Worm (Caenorhabditis elegans) whole organism, L1 larva: ENCODE measurements around the gene nrsn-1.

Source experiments
- C16A3.4 ChIP-seq: fragments of 150-350 bp; optimal IDR thresholded peaks from 2 replicates; lab custom pipeline; 2014; ENCODE audit warnings: missing biosample characterization, missing genetic modification characterization
- Y116A8C.19 ChIP-seq: sonication (generic microtip); optimal IDR thresholded peaks from 2 replicates; lab custom pipeline; 2016; ENCODE audit warnings: missing compliant biosample characterization, missing genetic modification characterization, borderline replicate concordance
- aly-2 ChIP-seq: fragments of 150-350 bp; optimal IDR thresholded peaks from 2 replicates; lab custom pipeline; 2014; ENCODE audit warnings: missing biosample characterization, missing genetic modification characterization
- ama-1 ChIP-seq: fragments of 150-350 bp; optimal IDR thresholded peaks from 2 replicates; lab custom pipeline; 2014
- blmp-1 ChIP-seq: fragments of 150-350 bp; optimal IDR thresholded peaks from 2 replicates; lab custom pipeline; 2014; ENCODE audit warnings: missing biosample characterization, missing genetic modification characterization
- ceh-63 ChIP-seq: fragments of 200-800 bp; sonication (Bioruptor generic); optimal IDR thresholded peaks from 2 replicates; lab custom pipeline; 2018; ENCODE audit warnings: mild to moderate bottlenecking, missing genetic modification characterization, missing compliant biosample characterization
- ceh-8 ChIP-seq: fragments of 200-800 bp; sonication (Bioruptor generic); optimal IDR thresholded peaks from 2 replicates; lab custom pipeline; 2018; ENCODE audit warnings: mild to moderate bottlenecking, missing genetic modification characterization, moderate library complexity, missing compliant biosample characterization
- ceh-82 ChIP-seq, 3 experiments: fragments of 150-350 bp in 1 of 3; sonication (generic microtip) in 2 of 3; optimal IDR thresholded peaks; 2 replicates each; lab custom pipeline; 2014 to 2017; ENCODE audit warnings: missing biosample characterization in 3 of 3, missing genetic modification characterization in 3 of 3
- ceh-90 ChIP-seq: sonication (generic microtip); optimal IDR thresholded peaks from 2 replicates; lab custom pipeline; 2016; ENCODE audit warnings: missing genetic modification characterization, missing compliant biosample characterization
- ces-1 ChIP-seq: fragments of 150-350 bp; optimal IDR thresholded peaks from 2 replicates; lab custom pipeline; 2014; ENCODE audit warnings: missing biosample characterization, missing genetic modification reagents, missing genetic modification characterization
- dpl-1 ChIP-seq, 3 experiments: fragments of 150-350 bp in 2 of 3; sonication (generic microtip) in 1 of 3; optimal IDR thresholded peaks; 2 replicates each; lab custom pipeline; 2014 to 2017; ENCODE audit warnings: missing biosample characterization in 3 of 3, missing genetic modification characterization in 3 of 3, missing genetic modification reagents in 3 of 3
- dsc-1 ChIP-seq: sonication (generic microtip); optimal IDR thresholded peaks from 2 replicates; lab custom pipeline; 2016; ENCODE audit warnings: mild to moderate bottlenecking, missing genetic modification characterization, missing compliant biosample characterization
- efl-1 ChIP-seq, 4 experiments: fragments of 150-350 bp; optimal IDR thresholded peaks in 3 of 4; peaks in 1 of 4; 1 replicate in 1 of 4; 2 replicates in 3 of 4; lab custom pipeline; 2014; ENCODE audit warnings: missing biosample characterization in 2 of 4, missing genetic modification characterization in 2 of 4, missing genetic modification reagents in 2 of 4
- egl-27 ChIP-seq, 2 experiments: fragments of 150-350 bp in 1 of 2; sonication (generic microtip); optimal IDR thresholded peaks; 3 replicates each; lab custom pipeline; 2017 to 2018; ENCODE audit warnings: missing biosample characterization in 2 of 2, missing genetic modification characterization in 2 of 2, missing genetic modification reagents in 2 of 2
- elt-2 ChIP-seq: sonication (generic microtip); optimal IDR thresholded peaks from 2 replicates; lab custom pipeline; 2016; ENCODE audit warnings: missing genetic modification characterization, mild to moderate bottlenecking, inconsistent platforms, missing compliant biosample characterization, missing genetic modification reagents
- elt-3 ChIP-seq, 6 experiments: fragments of 150-350 bp in 1 of 6; sonication (generic microtip); optimal IDR thresholded peaks; 2 replicates each; lab custom pipeline; 2017 to 2018; ENCODE audit warnings: missing biosample characterization in 6 of 6, missing genetic modification characterization in 6 of 6, inconsistent platforms in 1 of 6
- ets-5 ChIP-seq: fragments of 200-800 bp; sonication (Bioruptor generic); IDR thresholded peaks from 2 replicates; pipeline ENCODE4 v1.3.6; 2022; ENCODE audit warnings: missing genetic modification characterization, missing compliant biosample characterization
- fkh-4 ChIP-seq: sonication (generic microtip); optimal IDR thresholded peaks from 2 replicates; lab custom pipeline; 2016; ENCODE audit warnings: missing compliant biosample characterization, missing genetic modification characterization, borderline replicate concordance
- hlh-17 ChIP-seq: fragments of 200-800 bp; sonication (Bioruptor generic); optimal IDR thresholded peaks from 2 replicates; lab custom pipeline; 2018; ENCODE audit warnings: missing genetic modification characterization, mild to moderate bottlenecking, missing compliant biosample characterization, moderate library complexity, borderline replicate concordance
- irx-1 ChIP-seq: sonication (generic microtip); optimal IDR thresholded peaks from 2 replicates; lab custom pipeline; 2016; ENCODE audit warnings: missing genetic modification characterization, missing compliant biosample characterization
- lin-14 ChIP-seq: fragments of 200-800 bp; sonication (Bioruptor generic); optimal IDR thresholded peaks from 2 replicates; lab custom pipeline; 2018; ENCODE audit warnings: mild to moderate bottlenecking, missing genetic modification characterization, moderate library complexity, missing compliant biosample characterization
- lin-35 ChIP-seq, 2 experiments: fragments of 150-350 bp; optimal IDR thresholded peaks; 2 replicates each; lab custom pipeline; 2014; ENCODE audit warnings: missing biosample characterization in 2 of 2, missing genetic modification characterization in 2 of 2, missing genetic modification reagents in 2 of 2
- lin-39 ChIP-seq: fragments of 150-350 bp; optimal IDR thresholded peaks from 2 replicates; lab custom pipeline; 2014; ENCODE audit warnings: missing biosample characterization, missing genetic modification reagents, missing genetic modification characterization
- lsy-2 ChIP-seq, 2 experiments: fragments of 150-350 bp; optimal IDR thresholded peaks; 2 replicates each; lab custom pipeline; 2014; ENCODE audit warnings: missing biosample characterization in 2 of 2, missing genetic modification characterization in 2 of 2
- mab-9 ChIP-seq: fragments of 200-800 bp; sonication (Bioruptor generic); IDR thresholded peaks from 2 replicates; pipeline ENCODE4 v1.3.6; 2022; ENCODE audit warnings: missing genetic modification reagents, missing genetic modification characterization, missing compliant biosample characterization
- mdl-1 ChIP-seq, 2 experiments: fragments of 150-350 bp; optimal IDR thresholded peaks; 2 replicates each; lab custom pipeline; 2014 to 2017; ENCODE audit warnings: missing biosample characterization in 2 of 2, missing genetic modification characterization in 2 of 2, inconsistent platforms in 1 of 2
- mef-2 ChIP-seq: fragments of 150-350 bp; optimal IDR thresholded peaks from 2 replicates; lab custom pipeline; 2014; ENCODE audit warnings: missing biosample characterization, missing genetic modification characterization
- nhr-19 ChIP-seq: fragments of 200-800 bp; sonication (Bioruptor generic); conservative IDR thresholded peaks from 2 replicates; pipeline ENCODE4 v1.3.6; 2022; ENCODE audit warnings: missing genetic modification characterization, missing compliant biosample characterization
- nhr-20 ChIP-seq: sonication (generic microtip); optimal IDR thresholded peaks from 2 replicates; lab custom pipeline; 2016; ENCODE audit warnings: mild to moderate bottlenecking, missing genetic modification characterization, missing compliant biosample characterization
- nhr-28 ChIP-seq: fragments of 150-350 bp; optimal IDR thresholded peaks from 2 replicates; lab custom pipeline; 2014; ENCODE audit warnings: missing biosample characterization, missing genetic modification characterization
- nhr-71 ChIP-seq: sonication (generic microtip); optimal IDR thresholded peaks from 2 replicates; lab custom pipeline; 2016; ENCODE audit warnings: mild to moderate bottlenecking, missing genetic modification characterization, moderate library complexity, missing compliant biosample characterization
- nhr-77 ChIP-seq: fragments of 150-350 bp; optimal IDR thresholded peaks from 2 replicates; lab custom pipeline; 2014; ENCODE audit warnings: missing biosample characterization, missing genetic modification characterization
- nhr-85 ChIP-seq: sonication (generic microtip); peaks from one replicate; lab custom pipeline; 2016; ENCODE audit warnings: missing genetic modification characterization, inconsistent platforms, missing compliant biosample characterization
- nhr-90 ChIP-seq: sonication (generic microtip); optimal IDR thresholded peaks from 2 replicates; lab custom pipeline; 2016; ENCODE audit warnings: mild to moderate bottlenecking, missing genetic modification characterization, missing compliant biosample characterization; ENCODE audit not compliant: poor library complexity
- pag-3 ChIP-seq: sonication (generic microtip); optimal IDR thresholded peaks from 2 replicates; lab custom pipeline; 2017; ENCODE audit warnings: missing genetic modification characterization, mild to moderate bottlenecking, missing compliant biosample characterization, antibody characterized with exemption, borderline replicate concordance; ENCODE audit not compliant: insufficient read depth
- pax-3 ChIP-seq: fragments of 200-800 bp; sonication (Bioruptor generic); optimal IDR thresholded peaks from 2 replicates; lab custom pipeline; 2018; ENCODE audit warnings: mild to moderate bottlenecking, missing genetic modification characterization, moderate library complexity, missing compliant biosample characterization
- skn-1 ChIP-seq: fragments of 150-350 bp; optimal IDR thresholded peaks from 2 replicates; lab custom pipeline; 2014; ENCODE audit warnings: missing biosample characterization, missing genetic modification characterization
- snu-23 ChIP-seq: sonication (generic microtip); optimal IDR thresholded peaks from 2 replicates; lab custom pipeline; 2016; ENCODE audit warnings: missing genetic modification characterization, missing compliant biosample characterization
- sptf-1 ChIP-seq: fragments of 150-350 bp; optimal IDR thresholded peaks from 2 replicates; lab custom pipeline; 2014; ENCODE audit warnings: missing biosample characterization, missing genetic modification characterization
- swsn-7 ChIP-seq: sonication (generic microtip); optimal IDR thresholded peaks from 2 replicates; lab custom pipeline; 2016; ENCODE audit warnings: missing genetic modification characterization, missing compliant biosample characterization
- tbx-2 ChIP-seq: sonication (generic microtip); optimal IDR thresholded peaks from 2 replicates; lab custom pipeline; 2016; ENCODE audit warnings: missing genetic modification characterization, missing compliant biosample characterization
- unc-62 ChIP-seq: fragments of 150-350 bp; optimal IDR thresholded peaks from 2 replicates; lab custom pipeline; 2014; ENCODE audit warnings: missing biosample characterization, missing genetic modification reagents, missing genetic modification characterization
- unc-98 ChIP-seq: fragments of 200-800 bp; sonication (Bioruptor generic); IDR thresholded peaks from 2 replicates; pipeline ENCODE4 v1.3.6; 2022; ENCODE audit warnings: missing genetic modification characterization, missing compliant biosample characterization
- xbp-1 ChIP-seq: sonication (generic microtip); optimal IDR thresholded peaks from 2 replicates; lab custom pipeline; 2016; ENCODE audit warnings: missing genetic modification characterization, missing compliant biosample characterization
- zag-1 ChIP-seq: fragments of 150-350 bp; optimal IDR thresholded peaks from 2 replicates; lab custom pipeline; 2014; ENCODE audit warnings: missing biosample characterization, missing genetic modification characterization

Gene nrsn-1

ce11 chrV:3702998-3703397 is 12.8 kb downstream of the nrsn-1 start (continued):
- TF ChIP-seq zag-1 (tag; lab: Kevin White, UChicago) (no peak), dsc-1 (tag; lab: Kevin White, UChicago) (peak; percentile 3), nhr-19 (GFP tag; lab: Robert Waterston, UW) (no peak), xbp-1 (tag; lab: Kevin White, UChicago) (no peak), ama-1 (lab: Kevin White, UChicago) (no peak), tbx-2 (tag; lab: Kevin White, UChicago) (no peak), ceh-8 (GFP tag; lab: Kevin White, UChicago) (no peak)

ce11 chrV:3698497-3698896 is 17.3 kb downstream of the nrsn-1 start:
- no peak for TF ChIP-seq dsc-1 (tag; lab: Kevin White, UChicago)
- TF ChIP-seq nhr-85 (tag; lab: Kevin White, UChicago) = no peak
- TF ChIP-seq mef-2 (tag; lab: Kevin White, UChicago) = no peak
- TF ChIP-seq lin-35 (GFP tag; optimal IDR thresholded peaks at IDR 0.05; lab: Kevin White, UChicago) = no peak
- TF ChIP-seq swsn-7 (tag; lab: Kevin White, UChicago) = no peak
- TF ChIP-seq lin-14 (GFP tag; lab: Kevin White, UChicago) = no peak
- TF ChIP-seq snu-23 = no peak
- TF ChIP-seq pax-3 (tag; lab: Kevin White, UChicago) = no peak
- TF ChIP-seq ceh-82 (tag; optimal IDR thresholded peaks at IDR 0.05; lab: Kevin White, UChicago) = no peak
- TF ChIP-seq nhr-90 (tag; lab: Kevin White, UChicago) = no peak
- TF ChIP-seq nhr-77 = no peak
- TF ChIP-seq egl-27 (tag; optimal IDR thresholded peaks at IDR 0.05; lab: Kevin White, UChicago) = no peak

ce11 chrV:3697071-3697470 is 18.7 kb downstream of the nrsn-1 start:
- peak; percentile 24 for TF ChIP-seq nhr-20
- TF ChIP-seq unc-98 = no peak
- no peak for TF ChIP-seq unc-62 (GFP tag; lab: Kevin White, UChicago)
- no peak for TF ChIP-seq nhr-28 (tag; lab: Kevin White, UChicago)
- no peak for TF ChIP-seq aly-2 (tag; lab: Kevin White, UChicago)
- TF ChIP-seq mdl-1 (tag; optimal IDR thresholded peaks at IDR 0.05; lab: Kevin White, UChicago) = peak in 1 of 2 experiments; percentile 23
- TF ChIP-seq ceh-90 (tag; lab: Kevin White, UChicago) = no peak
- no peak for TF ChIP-seq efl-1 (optimal IDR thresholded peaks at IDR 0.05; lab: Kevin White, UChicago)
- TF ChIP-seq efl-1 (GFP tag; optimal IDR thresholded peaks at IDR 0.05 in 1 of 2; lab: Kevin White, UChicago) = peak in 1 of 2 experiments; percentile 48
- peak; percentile 38 for TF ChIP-seq nhr-71 (tag; lab: Kevin White, UChicago)
- peak in 1 of 2 experiments; percentile 41 for TF ChIP-seq lsy-2 (tag; optimal IDR thresholded peaks at IDR 0.05; lab: Kevin White, UChicago)
- no peak for TF ChIP-seq irx-1 (tag; lab: Kevin White, UChicago)
- peak; percentile 62 for TF ChIP-seq blmp-1
- peak; percentile 11 for TF ChIP-seq snu-23
- peak; percentile 86 for TF ChIP-seq elt-2
- TF ChIP-seq elt-3 (tag; optimal IDR thresholded peaks at IDR 0.05; lab: Kevin White, UChicago) = peak in 1 of 6 experiments; percentile 58
- TF ChIP-seq nhr-85 (tag; lab: Kevin White, UChicago) = peak; percentile 43
- TF ChIP-seq lin-35 (GFP tag; optimal IDR thresholded peaks at IDR 0.05; lab: Kevin White, UChicago) = peak in 1 of 2 experiments; percentile 10
- peak; percentile 34 for TF ChIP-seq lin-14 (GFP tag; lab: Kevin White, UChicago)
- no peak for TF ChIP-seq C16A3.4 (tag; lab: Kevin White, UChicago)

- no peak for TF ChIP-seq egl-27 (tag; optimal IDR thresholded peaks at IDR 0.05; lab: Kevin White, UChicago)
- no peak for TF ChIP-seq lin-39 (tag; lab: Kevin White, UChicago)
- no peak for TF ChIP-seq ets-5 (GFP tag; lab: Robert Waterston, UW)
- no peak for TF ChIP-seq nhr-77
- TF ChIP-seq Y116A8C.19 = no peak
- TF ChIP-seq pax-3 (tag; lab: Kevin White, UChicago) = no peak
- TF ChIP-seq fkh-4 = no peak
- TF ChIP-seq ces-1 (GFP tag; lab: Kevin White, UChicago) = no peak
- TF ChIP-seq nhr-71 (tag; lab: Kevin White, UChicago) = peak; percentile 43
- no peak for TF ChIP-seq ceh-90 (tag; lab: Kevin White, UChicago)
- no peak for TF ChIP-seq skn-1
- TF ChIP-seq ceh-8 (GFP tag; lab: Kevin White, UChicago) = no peak
- no peak for TF ChIP-seq mab-9 (GFP tag; lab: Robert Waterston, UW)
- TF ChIP-seq ceh-82 (tag; optimal IDR thresholded peaks at IDR 0.05; lab: Kevin White, UChicago) = no peak
- no peak for TF ChIP-seq ceh-63 (GFP tag; lab: Kevin White, UChicago)
- TF ChIP-seq hlh-17 (GFP tag; lab: Kevin White, UChicago) = no peak
- no peak for TF ChIP-seq pag-3 (tag; lab: Kevin White, UChicago)
- peak in 1 of 2 experiments; percentile 13 for TF ChIP-seq lsy-2 (tag; optimal IDR thresholded peaks at IDR 0.05; lab: Kevin White, UChicago)
- no peak for TF ChIP-seq nhr-20
- no peak for TF ChIP-seq sptf-1 (tag; lab: Kevin White, UChicago)
- no peak for TF ChIP-seq mef-2 (tag; lab: Kevin White, UChicago)
- TF ChIP-seq dpl-1 (GFP tag; optimal IDR thresholded peaks at IDR 0.05; lab: Kevin White, UChicago) = no peak
These were observed 20.5 kb downstream of the nrsn-1 start for ce11 chrV:3695254-3695653.
